Fruit fly (Drosophila melanogaster) whole organism, embryonic: ENCODE results near the gene CG13449.

Experiments
- ATbp ChIP-seq: fragments of 200-800 bp; sonication (Bioruptor generic); optimal IDR thresholded peaks from 2 replicates; lab custom pipeline; 2017; ENCODE audit warnings: missing biosample characterization, mild to moderate bottlenecking, missing genetic modification characterization, missing genetic modification reagents
- Ada2b ChIP-seq: fragments of 200-800 bp; sonication (Bioruptor generic); IDR thresholded peaks from 2 replicates; pipeline ENCODE4 v1.3.6; 2022; ENCODE audit warnings: missing biosample characterization, missing genetic modification characterization
- Aef1 ChIP-seq: fragments of 200-800 bp; sonication (Bioruptor generic); IDR thresholded peaks from 3 replicates; pipeline ENCODE4 v1.3.6; 2022; ENCODE audit warnings: missing biosample characterization, missing genetic modification characterization
- Atf3 ChIP-seq: fragments of 200-800 bp; sonication (Bioruptor generic); optimal IDR thresholded peaks from 3 replicates; lab custom pipeline; 2016; ENCODE audit warnings: missing biosample characterization, missing genetic modification characterization
- B-H1 ChIP-seq: fragments of 200-800 bp; sonication (Bioruptor generic); IDR thresholded peaks from 3 replicates; pipeline ENCODE4 v1.3.6; 2022; ENCODE audit warnings: missing biosample characterization, missing genetic modification characterization
- CG10565 ChIP-seq: fragments of 200-800 bp; sonication (Bioruptor generic); optimal IDR thresholded peaks from 3 replicates; lab custom pipeline; 2016; ENCODE audit warnings: missing biosample characterization, mild to moderate bottlenecking, missing genetic modification characterization
- CG11247 ChIP-seq: fragments of 200-800 bp; sonication (Bioruptor generic); IDR thresholded peaks from 2 replicates; pipeline ENCODE4 v1.3.6; 2022; ENCODE audit warnings: missing biosample characterization, missing genetic modification characterization
- CG11560 ChIP-seq: fragments of 200-800 bp; sonication (Bioruptor generic); IDR thresholded peaks from 3 replicates; pipeline ENCODE4 v1.3.6; 2022; ENCODE audit warnings: missing biosample characterization, missing genetic modification characterization
- CG12299 ChIP-seq: fragments of 200-800 bp; sonication (Bioruptor generic); optimal IDR thresholded peaks from 2 replicates; lab custom pipeline; 2018; ENCODE audit warnings: missing biosample characterization, mild to moderate bottlenecking, missing genetic modification characterization
- CG12391 ChIP-seq: fragments of 200-800 bp; sonication (Bioruptor generic); optimal IDR thresholded peaks from 3 replicates; lab custom pipeline; 2018; ENCODE audit warnings: missing biosample characterization, mild to moderate bottlenecking, missing genetic modification characterization, moderate library complexity
- CG13123 ChIP-seq: fragments of 200-800 bp; sonication (Bioruptor generic); optimal IDR thresholded peaks from 2 replicates; lab custom pipeline; 2016; ENCODE audit warnings: missing biosample characterization, missing genetic modification characterization
- CG14860 ChIP-seq: fragments of 200-800 bp; sonication (Bioruptor generic); IDR thresholded peaks from 3 replicates; pipeline ENCODE4 v1.3.6; 2022; ENCODE audit warnings: missing biosample characterization, missing genetic modification characterization; ENCODE audit not compliant: partially characterized antibody
- CG15073 ChIP-seq: fragments of 200-800 bp; sonication (Bioruptor generic); optimal IDR thresholded peaks from 2 replicates; lab custom pipeline; 2016; ENCODE audit warnings: missing biosample characterization, missing genetic modification characterization
- CG16779 ChIP-seq: fragments of 200-800 bp; sonication (Bioruptor generic); IDR thresholded peaks from 2 replicates; pipeline ENCODE4 v1.3.6; 2022; ENCODE audit warnings: missing biosample characterization, missing genetic modification characterization
- CG33213 ChIP-seq: fragments of 200-800 bp; sonication (Bioruptor generic); optimal IDR thresholded peaks from 3 replicates; lab custom pipeline; 2016; ENCODE audit warnings: missing biosample characterization, missing genetic modification characterization
- CG3407 ChIP-seq: fragments of 200-800 bp; sonication (Bioruptor generic); optimal IDR thresholded peaks from 2 replicates; lab custom pipeline; 2018; ENCODE audit warnings: missing biosample characterization, mild to moderate bottlenecking, missing genetic modification characterization
- CG34422 ChIP-seq: fragments of 200-800 bp; sonication (Bioruptor generic); IDR thresholded peaks from 3 replicates; pipeline ENCODE4 v1.3.6; 2022; ENCODE audit warnings: missing biosample characterization, missing genetic modification characterization
- CG3726 ChIP-seq: fragments of 200-800 bp; sonication (Bioruptor generic); IDR thresholded peaks from 3 replicates; pipeline ENCODE4, ENCODE4 v1.3.6; 2022; ENCODE audit warnings: missing biosample characterization, missing genetic modification characterization
- CG4360 ChIP-seq: fragments of 200-800 bp; sonication (Bioruptor generic); IDR thresholded peaks from 2 replicates; pipeline ENCODE4 v1.3.6; 2022; ENCODE audit warnings: missing biosample characterization, missing genetic modification characterization
- CG4730 ChIP-seq: fragments of 200-800 bp; sonication (Bioruptor generic); IDR thresholded peaks from 2 replicates; pipeline ENCODE4 v1.3.6; 2022; ENCODE audit warnings: missing biosample characterization, missing genetic modification characterization
- CG7372 ChIP-seq: fragments of 200-800 bp; sonication (Bioruptor generic); IDR thresholded peaks from 2 replicates; pipeline ENCODE4 v1.3.6; 2022; ENCODE audit warnings: missing biosample characterization, missing genetic modification characterization
- Camta ChIP-seq: fragments of 200-800 bp; sonication (Bioruptor generic); optimal IDR thresholded peaks from 2 replicates; lab custom pipeline; 2016; ENCODE audit warnings: missing biosample characterization, missing genetic modification characterization
- Doc3 ChIP-seq: fragments of 200-800 bp; sonication (Bioruptor generic); IDR thresholded peaks from 3 replicates; pipeline ENCODE4 v1.3.6; 2022; ENCODE audit warnings: missing biosample characterization, missing genetic modification characterization; ENCODE audit not compliant: partially characterized antibody
- E2f1 ChIP-seq: fragments of 200-800 bp; sonication (Bioruptor generic); IDR thresholded peaks from 2 replicates; pipeline ENCODE4 v1.3.6; 2022; ENCODE audit warnings: missing biosample characterization, missing genetic modification characterization
- Fer2 ChIP-seq: fragments of 200-800 bp; sonication (Bioruptor generic); optimal IDR thresholded peaks from 2 replicates; lab custom pipeline; 2018; ENCODE audit warnings: missing biosample characterization, mild to moderate bottlenecking, missing genetic modification characterization, moderate library complexity
- Hsf ChIP-seq: fragments of 200-800 bp; sonication (Bioruptor generic); optimal IDR thresholded peaks from 3 replicates; lab custom pipeline; 2016; ENCODE audit warnings: missing biosample characterization, missing genetic modification characterization
- Lhr ChIP-seq: fragments of 200-800 bp; sonication (Bioruptor generic); optimal IDR thresholded peaks from 3 replicates; lab custom pipeline; 2017; ENCODE audit warnings: mild to moderate bottlenecking, missing biosample characterization, missing genetic modification reagents, missing genetic modification characterization
- Oli ChIP-seq: fragments of 200-800 bp; sonication (Bioruptor generic); optimal IDR thresholded peaks from 2 replicates; lab custom pipeline; 2018; ENCODE audit warnings: missing biosample characterization, mild to moderate bottlenecking, missing genetic modification characterization, moderate library complexity
- Six4 ChIP-seq: fragments of 200-800 bp; sonication (Bioruptor generic); optimal IDR thresholded peaks from 2 replicates; lab custom pipeline; 2016; ENCODE audit warnings: missing biosample characterization, missing genetic modification characterization
- ac ChIP-seq: fragments of 200-800 bp; sonication (Bioruptor generic); optimal IDR thresholded peaks from 3 replicates; lab custom pipeline; 2017; ENCODE audit warnings: missing biosample characterization, mild to moderate bottlenecking, missing genetic modification characterization
- chif ChIP-seq, 2 experiments: fragments of 200-800 bp; sonication (Bioruptor generic); optimal IDR thresholded peaks; 3 replicates each; lab custom pipeline; 2016; ENCODE audit warnings: missing biosample characterization in 2 of 2, missing genetic modification characterization in 2 of 2
- crol ChIP-seq: fragments of 200-800 bp; sonication (Bioruptor generic); IDR thresholded peaks from 2 replicates; pipeline ENCODE4 v1.3.6; 2022; ENCODE audit warnings: missing biosample characterization, missing genetic modification characterization
- dimm ChIP-seq: fragments of 200-800 bp; sonication (Bioruptor generic); IDR thresholded peaks from 2 replicates; pipeline ENCODE4 v1.3.6; 2022; ENCODE audit warnings: missing biosample characterization, missing genetic modification characterization
- fd96Cb ChIP-seq: fragments of 200-800 bp; sonication (Bioruptor generic); optimal IDR thresholded peaks from 2 replicates; lab custom pipeline; 2018; ENCODE audit warnings: missing biosample characterization, mild to moderate bottlenecking, missing genetic modification characterization, moderate library complexity
- ftz-f1 ChIP-seq: fragments of 200-800 bp; sonication (Bioruptor generic); optimal IDR thresholded peaks from 2 replicates; lab custom pipeline; 2016; ENCODE audit warnings: missing biosample characterization, missing genetic modification characterization
- gcm ChIP-seq: fragments of 200-800 bp; sonication (Bioruptor generic); optimal IDR thresholded peaks from 2 replicates; lab custom pipeline; 2019; ENCODE audit warnings: missing biosample characterization, mild to moderate bottlenecking, missing genetic modification characterization, moderate library complexity
- luna ChIP-seq: fragments of 200-800 bp; sonication (Bioruptor generic); optimal IDR thresholded peaks from 2 replicates; lab custom pipeline; 2016; ENCODE audit warnings: missing biosample characterization, missing genetic modification characterization
- maf-S ChIP-seq: fragments of 200-800 bp; sonication (Bioruptor generic); optimal IDR thresholded peaks from 2 replicates; lab custom pipeline; 2016; ENCODE audit warnings: missing biosample characterization, missing genetic modification characterization
- phol ChIP-seq: fragments of 200-800 bp; sonication (Bioruptor generic); optimal IDR thresholded peaks from 3 replicates; lab custom pipeline; 2018; ENCODE audit warnings: missing biosample characterization, mild to moderate bottlenecking, missing genetic modification characterization, moderate library complexity
- ro ChIP-seq: fragments of 200-800 bp; sonication (Bioruptor generic); IDR thresholded peaks from 2 replicates; pipeline ENCODE4 v1.3.6; 2022; ENCODE audit warnings: missing biosample characterization, missing genetic modification characterization
- seq ChIP-seq: fragments of 200-800 bp; sonication (Bioruptor generic); IDR thresholded peaks from 2 replicates; pipeline ENCODE4 v1.3.6; 2022; ENCODE audit warnings: missing biosample characterization, missing genetic modification characterization
- slou ChIP-seq: fragments of 200-800 bp; sonication (Bioruptor generic); optimal IDR thresholded peaks from 3 replicates; lab custom pipeline; 2016; ENCODE audit warnings: missing biosample characterization, missing genetic modification characterization
- so ChIP-seq: fragments of 200-800 bp; sonication (Bioruptor generic); IDR thresholded peaks from 3 replicates; pipeline ENCODE4 v1.3.6; 2022; ENCODE audit warnings: missing biosample characterization, missing genetic modification characterization
- sug ChIP-seq: fragments of 200-800 bp; optimal IDR thresholded peaks from 2 replicates; lab custom pipeline; 2019; ENCODE audit warnings: missing biosample characterization, mild to moderate bottlenecking, missing genetic modification characterization, moderate library complexity
- tna ChIP-seq: fragments of 200-800 bp; sonication (Bioruptor generic); IDR thresholded peaks from 2 replicates; pipeline ENCODE4 v1.3.6; 2022; ENCODE audit warnings: missing biosample characterization, missing genetic modification characterization; ENCODE audit not compliant: partially characterized antibody
- usp ChIP-seq: fragments of >200 bp; optimal IDR thresholded peaks from 2 replicates; lab custom pipeline; 2017; ENCODE audit warnings: missing biosample characterization, missing genetic modification characterization
- vnd ChIP-seq: fragments of 200-800 bp; sonication (Bioruptor generic); IDR thresholded peaks from 3 replicates; pipeline ENCODE4 v1.3.6; 2022; ENCODE audit warnings: missing biosample characterization, missing genetic modification characterization; ENCODE audit not compliant: partially characterized antibody
- wdn ChIP-seq: fragments of 200-800 bp; sonication (Bioruptor generic); IDR thresholded peaks from 2 replicates; pipeline ENCODE4 v1.3.6; 2022; ENCODE audit warnings: missing biosample characterization, missing genetic modification characterization
- zf30C ChIP-seq: fragments of 200-800 bp; sonication (Bioruptor generic); optimal IDR thresholded peaks from 3 replicates; lab custom pipeline; 2018; ENCODE audit warnings: missing biosample characterization, mild to moderate bottlenecking, missing genetic modification characterization

The CG13449 gene

DNA sequence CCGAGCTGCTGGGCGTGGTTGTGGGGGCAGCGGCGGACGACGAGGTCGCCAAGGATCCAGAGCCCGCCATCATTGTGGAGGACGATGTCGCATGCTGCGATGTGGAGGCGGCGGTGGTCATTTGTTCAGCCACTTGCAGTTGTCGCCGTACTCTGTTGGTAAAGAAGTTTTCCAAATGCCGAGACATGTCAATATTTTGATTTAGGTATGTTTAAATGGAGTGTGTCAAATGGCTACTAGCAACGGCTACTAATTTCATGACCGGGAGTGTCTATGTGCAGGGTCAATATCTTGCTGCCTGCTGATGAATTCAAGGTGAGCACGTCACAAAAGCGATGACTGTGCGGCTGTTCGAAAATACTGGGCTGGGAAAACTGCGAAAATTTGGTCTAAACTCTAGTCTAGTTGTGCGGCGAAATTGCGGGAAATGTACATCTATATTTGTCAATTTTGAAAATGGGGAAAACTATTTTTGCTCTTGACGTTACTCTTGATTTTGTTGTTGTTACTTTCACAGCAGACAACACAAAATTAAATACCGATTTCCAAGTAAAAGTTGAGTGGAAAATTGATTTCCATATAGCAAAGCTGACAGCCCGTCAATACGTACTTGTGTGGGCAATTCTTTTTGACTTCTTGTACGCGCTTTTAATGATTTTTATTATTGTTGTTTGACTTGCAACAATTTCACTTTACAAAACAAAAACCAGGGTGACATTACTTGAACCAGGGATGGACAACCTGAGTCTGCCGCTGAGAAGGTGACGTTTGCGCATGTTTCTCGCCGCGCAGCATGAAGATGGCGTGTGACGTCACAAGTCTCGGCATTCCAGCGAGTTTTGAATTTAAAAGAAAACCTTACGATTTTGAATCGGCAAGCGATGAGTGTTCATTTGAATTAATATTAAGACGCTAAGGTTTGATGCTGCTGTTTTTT lies 24.9 kb downstream of the CG13449 start, which contains the start of gene CG7656 (continued):
- TF ChIP-seq CG10565 (GFP tag; lab: Kevin White, UChicago): no peak
- peak; percentile 70 for TF ChIP-seq Aef1 (GFP tag; lab: Robert Waterston, UW)
- TF ChIP-seq ac (GFP tag; lab: Kevin White, UChicago): no peak
- TF ChIP-seq zf30C: peak; percentile 18
- TF ChIP-seq gcm (GFP tag; lab: Kevin White, UChicago): no peak
- peak; percentile 63 for TF ChIP-seq luna (GFP tag; lab: Kevin White, UChicago)
- TF ChIP-seq usp (GFP tag; lab: Kevin White, UChicago): no peak
- no peak for TF ChIP-seq vnd (GFP tag; lab: Robert Waterston, UW)
- no peak for TF ChIP-seq CG15073 (GFP tag; lab: Kevin White, UChicago)
- TF ChIP-seq CG11247 (GFP tag; lab: Robert Waterston, UW): peak; percentile 74
- TF ChIP-seq CG11560: no peak
- TF ChIP-seq CG4730: peak; percentile 14; the same call in 1 of the 2 replicates
- TF ChIP-seq fd96Cb (tag; lab: Kevin White, UChicago): no peak
- TF ChIP-seq CG13123 (GFP tag; lab: Kevin White, UChicago): peak; percentile 20
- TF ChIP-seq seq: peak; percentile 53; the same call in 1 of the 2 replicates
- TF ChIP-seq Ada2b: peak; percentile 60; the same call in 1 of the 2 replicates
- TF ChIP-seq Doc3 (GFP tag; lab: Robert Waterston, UW): 0 out of 3 replicates have a peak, but pooled peaks have one; percentile 22
- peak; percentile 43 for TF ChIP-seq ATbp
- peak; percentile 63 for TF ChIP-seq Camta
- TF ChIP-seq Oli (tag; lab: Kevin White, UChicago): peak; percentile 1
- TF ChIP-seq CG3726: no peak
- peak; percentile 27; the same call in 1 of the 3 replicates for TF ChIP-seq so (GFP tag; lab: Robert Waterston, UW)
- TF ChIP-seq phol (tag; lab: Kevin White, UChicago): peak; percentile 41
- no peak for TF ChIP-seq crol (GFP tag; lab: Robert Waterston, UW)
- TF ChIP-seq CG34422 (GFP tag; lab: Robert Waterston, UW): peak; percentile 58; the same call in 2 of the 3 replicates
- TF ChIP-seq CG12299 (tag; lab: Kevin White, UChicago): no peak
- peak; percentile 74 for TF ChIP-seq Hsf (GFP tag; lab: Kevin White, UChicago)
- TF ChIP-seq tna (GFP tag; lab: Robert Waterston, UW): no peak
- peak; percentile 56 for TF ChIP-seq ftz-f1 (GFP tag; lab: Kevin White, UChicago)
- TF ChIP-seq ro (GFP tag; lab: Robert Waterston, UW): no peak
- no peak for TF ChIP-seq dimm (GFP tag; lab: Robert Waterston, UW)
- peak; percentile 68 for TF ChIP-seq maf-S
- TF ChIP-seq CG7372 (GFP tag; lab: Robert Waterston, UW): peak; percentile 68
- TF ChIP-seq CG4360 (GFP tag; lab: Robert Waterston, UW): peak; percentile 65; the same call in 1 of the 2 replicates
- TF ChIP-seq E2f1 (GFP tag; lab: Robert Waterston, UW): peak; percentile 28; the same call in 1 of the 2 replicates
- TF ChIP-seq Six4: peak; percentile 52
- peak; percentile 74 for TF ChIP-seq CG16779
- no peak for TF ChIP-seq Fer2 (tag; lab: Kevin White, UChicago)
- peak in 1 of 2 experiments; percentile 80 for TF ChIP-seq chif (GFP tag; optimal IDR thresholded peaks at IDR 0.05; lab: Kevin White, UChicago)
- TF ChIP-seq sug: no peak
- peak; percentile 71 for TF ChIP-seq CG33213 (GFP tag; lab: Kevin White, UChicago)
- no peak for TF ChIP-seq CG14860 (GFP tag; lab: Robert Waterston, UW)
- peak; percentile 49; the same call in 2 of the 3 replicates for TF ChIP-seq B-H1 (GFP tag; lab: Robert Waterston, UW)
- TF ChIP-seq Atf3 (GFP tag; lab: Kevin White, UChicago): peak; percentile 70
- peak; percentile 65 for TF ChIP-seq wdn
- TF ChIP-seq CG3407 (GFP tag; lab: Kevin White, UChicago): no peak
- TF ChIP-seq CG12391 (tag; lab: Kevin White, UChicago): peak; percentile 46
- peak; percentile 19 for TF ChIP-seq slou (GFP tag; lab: Kevin White, UChicago)
- no peak for TF ChIP-seq Lhr (GFP tag; lab: Kevin White, UChicago)
